Worm (Caenorhabditis elegans) whole organism, L1 larva: ENCODE measurements around the gene srh-213.
A peak's percentile ranks its signal among the peaks of the same experiment; 100 is the strongest.

Experiments used
- Y116A8C.19 ChIP-seq: sonication (generic microtip); optimal IDR thresholded peaks from 2 replicates; lab custom pipeline; 2016; ENCODE audit warnings: missing compliant biosample characterization, missing genetic modification characterization, borderline replicate concordance
- aha-1 ChIP-seq: fragments of 150-350 bp; optimal IDR thresholded peaks from 2 replicates; lab custom pipeline; 2014; ENCODE audit warnings: missing biosample characterization, missing genetic modification characterization
- blmp-1 ChIP-seq: fragments of 150-350 bp; optimal IDR thresholded peaks from 2 replicates; lab custom pipeline; 2014; ENCODE audit warnings: missing biosample characterization, missing genetic modification characterization
- ceh-63 ChIP-seq: fragments of 200-800 bp; sonication (Bioruptor generic); optimal IDR thresholded peaks from 2 replicates; lab custom pipeline; 2018; ENCODE audit warnings: mild to moderate bottlenecking, missing genetic modification characterization, missing compliant biosample characterization
- ceh-82 ChIP-seq, 3 experiments: fragments of 150-350 bp in 1 of 3; sonication (generic microtip) in 2 of 3; optimal IDR thresholded peaks; 2 replicates each; lab custom pipeline; 2014 to 2017; ENCODE audit warnings: missing biosample characterization in 3 of 3, missing genetic modification characterization in 3 of 3
- ceh-88 ChIP-seq: fragments of 200-800 bp; sonication (Bioruptor generic); IDR thresholded peaks from 2 replicates; pipeline ENCODE4 v1.3.6; 2022; ENCODE audit warnings: missing genetic modification characterization, missing compliant biosample characterization
- ces-1 ChIP-seq: fragments of 150-350 bp; optimal IDR thresholded peaks from 2 replicates; lab custom pipeline; 2014; ENCODE audit warnings: missing biosample characterization, missing genetic modification reagents, missing genetic modification characterization
- dpl-1 ChIP-seq, 3 experiments: fragments of 150-350 bp in 2 of 3; sonication (generic microtip) in 1 of 3; optimal IDR thresholded peaks; 2 replicates each; lab custom pipeline; 2014 to 2017; ENCODE audit warnings: missing biosample characterization in 3 of 3, missing genetic modification characterization in 3 of 3, missing genetic modification reagents in 3 of 3
- dsc-1 ChIP-seq: sonication (generic microtip); optimal IDR thresholded peaks from 2 replicates; lab custom pipeline; 2016; ENCODE audit warnings: mild to moderate bottlenecking, missing genetic modification characterization, missing compliant biosample characterization
- efl-1 ChIP-seq, 4 experiments: fragments of 150-350 bp; optimal IDR thresholded peaks in 3 of 4; peaks in 1 of 4; 1 replicate in 1 of 4; 2 replicates in 3 of 4; lab custom pipeline; 2014; ENCODE audit warnings: missing biosample characterization in 2 of 4, missing genetic modification characterization in 2 of 4, missing genetic modification reagents in 2 of 4
- egl-13 ChIP-seq: sonication (generic microtip); optimal IDR thresholded peaks from 2 replicates; lab custom pipeline; 2016; ENCODE audit warnings: missing genotype, missing genetic modification reagents, missing genetic modification characterization, missing compliant biosample characterization
- egl-27 ChIP-seq, 2 experiments: fragments of 150-350 bp in 1 of 2; sonication (generic microtip); optimal IDR thresholded peaks; 3 replicates each; lab custom pipeline; 2017 to 2018; ENCODE audit warnings: missing biosample characterization in 2 of 2, missing genetic modification characterization in 2 of 2, missing genetic modification reagents in 2 of 2
- elt-2 ChIP-seq: sonication (generic microtip); optimal IDR thresholded peaks from 2 replicates; lab custom pipeline; 2016; ENCODE audit warnings: missing genetic modification characterization, mild to moderate bottlenecking, inconsistent platforms, missing compliant biosample characterization, missing genetic modification reagents
- fkh-10 ChIP-seq: sonication (generic microtip); optimal IDR thresholded peaks from 2 replicates; lab custom pipeline; 2017; ENCODE audit warnings: missing biosample characterization, missing genetic modification reagents, missing genetic modification characterization
- hlh-4 ChIP-seq: sonication (generic microtip); optimal IDR thresholded peaks from 2 replicates; lab custom pipeline; 2016; ENCODE audit warnings: mild to moderate bottlenecking, missing genetic modification characterization, missing compliant biosample characterization
- irx-1 ChIP-seq: sonication (generic microtip); optimal IDR thresholded peaks from 2 replicates; lab custom pipeline; 2016; ENCODE audit warnings: missing genetic modification characterization, missing compliant biosample characterization
- jun-1 ChIP-seq: fragments of 150-350 bp; optimal IDR thresholded peaks from 2 replicates; lab custom pipeline; 2014; ENCODE audit warnings: missing biosample characterization, missing genetic modification reagents, missing genetic modification characterization
- lin-13 ChIP-seq: fragments of 150-350 bp; optimal IDR thresholded peaks from 2 replicates; lab custom pipeline; 2014; ENCODE audit warnings: missing biosample characterization, missing genetic modification reagents, missing genetic modification characterization
- lin-14 ChIP-seq: fragments of 200-800 bp; sonication (Bioruptor generic); optimal IDR thresholded peaks from 2 replicates; lab custom pipeline; 2018; ENCODE audit warnings: mild to moderate bottlenecking, missing genetic modification characterization, moderate library complexity, missing compliant biosample characterization
- lin-15B ChIP-seq: fragments of 150-350 bp; sonication (generic microtip); optimal IDR thresholded peaks from 3 replicates; lab custom pipeline; 2014; ENCODE audit warnings: missing biosample characterization, missing genetic modification characterization
- lin-35 ChIP-seq, 2 experiments: fragments of 150-350 bp; optimal IDR thresholded peaks; 2 replicates each; lab custom pipeline; 2014; ENCODE audit warnings: missing biosample characterization in 2 of 2, missing genetic modification characterization in 2 of 2, missing genetic modification reagents in 2 of 2
- lsy-2 ChIP-seq, 2 experiments: fragments of 150-350 bp; optimal IDR thresholded peaks; 2 replicates each; lab custom pipeline; 2014; ENCODE audit warnings: missing biosample characterization in 2 of 2, missing genetic modification characterization in 2 of 2
- mdl-1 ChIP-seq, 2 experiments: fragments of 150-350 bp; optimal IDR thresholded peaks; 2 replicates each; lab custom pipeline; 2014 to 2017; ENCODE audit warnings: missing biosample characterization in 2 of 2, missing genetic modification characterization in 2 of 2, inconsistent platforms in 1 of 2
- mef-2 ChIP-seq: fragments of 150-350 bp; optimal IDR thresholded peaks from 2 replicates; lab custom pipeline; 2014; ENCODE audit warnings: missing biosample characterization, missing genetic modification characterization
- nhr-12 ChIP-seq: sonication (generic microtip); optimal IDR thresholded peaks from 2 replicates; lab custom pipeline; 2017; ENCODE audit warnings: missing biosample characterization, missing genetic modification characterization
- nhr-19 ChIP-seq: fragments of 200-800 bp; sonication (Bioruptor generic); conservative IDR thresholded peaks from 2 replicates; pipeline ENCODE4 v1.3.6; 2022; ENCODE audit warnings: missing genetic modification characterization, missing compliant biosample characterization
- nhr-20 ChIP-seq: sonication (generic microtip); optimal IDR thresholded peaks from 2 replicates; lab custom pipeline; 2016; ENCODE audit warnings: mild to moderate bottlenecking, missing genetic modification characterization, missing compliant biosample characterization
- nhr-237 ChIP-seq: fragments of 150-350 bp; optimal IDR thresholded peaks from 2 replicates; lab custom pipeline; 2014; ENCODE audit warnings: missing biosample characterization, missing genetic modification characterization
- nhr-71 ChIP-seq: sonication (generic microtip); optimal IDR thresholded peaks from 2 replicates; lab custom pipeline; 2016; ENCODE audit warnings: mild to moderate bottlenecking, missing genetic modification characterization, moderate library complexity, missing compliant biosample characterization
- nhr-77 ChIP-seq: fragments of 150-350 bp; optimal IDR thresholded peaks from 2 replicates; lab custom pipeline; 2014; ENCODE audit warnings: missing biosample characterization, missing genetic modification characterization
- nhr-85 ChIP-seq: sonication (generic microtip); peaks from one replicate; lab custom pipeline; 2016; ENCODE audit warnings: missing genetic modification characterization, inconsistent platforms, missing compliant biosample characterization
- nhr-90 ChIP-seq: sonication (generic microtip); optimal IDR thresholded peaks from 2 replicates; lab custom pipeline; 2016; ENCODE audit warnings: mild to moderate bottlenecking, missing genetic modification characterization, missing compliant biosample characterization; ENCODE audit not compliant: poor library complexity
- skn-1 ChIP-seq: fragments of 150-350 bp; optimal IDR thresholded peaks from 2 replicates; lab custom pipeline; 2014; ENCODE audit warnings: missing biosample characterization, missing genetic modification characterization
- snpc-4 ChIP-seq: fragments of 150-350 bp; optimal IDR thresholded peaks from 2 replicates; lab custom pipeline; 2014; ENCODE audit warnings: missing biosample characterization, missing genetic modification characterization
- snu-23 ChIP-seq: sonication (generic microtip); optimal IDR thresholded peaks from 2 replicates; lab custom pipeline; 2016; ENCODE audit warnings: missing genetic modification characterization, missing compliant biosample characterization
- sox-4 ChIP-seq: sonication (generic microtip); optimal IDR thresholded peaks from 2 replicates; lab custom pipeline; 2016; ENCODE audit warnings: missing genetic modification characterization, missing compliant biosample characterization
- swsn-7 ChIP-seq: sonication (generic microtip); optimal IDR thresholded peaks from 2 replicates; lab custom pipeline; 2016; ENCODE audit warnings: missing genetic modification characterization, missing compliant biosample characterization
- tbx-2 ChIP-seq: sonication (generic microtip); optimal IDR thresholded peaks from 2 replicates; lab custom pipeline; 2016; ENCODE audit warnings: missing genetic modification characterization, missing compliant biosample characterization
- unc-130 ChIP-seq: fragments of 150-350 bp; optimal IDR thresholded peaks from 2 replicates; lab custom pipeline; 2017; ENCODE audit warnings: missing biosample characterization, missing genetic modification characterization, inconsistent platforms
- unc-30 ChIP-seq: sonication (generic microtip); optimal IDR thresholded peaks from 2 replicates; lab custom pipeline; 2017; ENCODE audit warnings: missing biosample characterization, missing genetic modification characterization
- unc-86 ChIP-seq: sonication (generic microtip); optimal IDR thresholded peaks from 2 replicates; lab custom pipeline; 2016; ENCODE audit warnings: missing genetic modification characterization, missing compliant biosample characterization
- vab-15 ChIP-seq: sonication (generic microtip); optimal IDR thresholded peaks from 2 replicates; lab custom pipeline; 2017; ENCODE audit warnings: missing genotype, mild to moderate bottlenecking, missing genetic modification characterization, missing compliant biosample characterization
- xbp-1 ChIP-seq: sonication (generic microtip); optimal IDR thresholded peaks from 2 replicates; lab custom pipeline; 2016; ENCODE audit warnings: missing genetic modification characterization, missing compliant biosample characterization

The srh-213 gene

DNA sequence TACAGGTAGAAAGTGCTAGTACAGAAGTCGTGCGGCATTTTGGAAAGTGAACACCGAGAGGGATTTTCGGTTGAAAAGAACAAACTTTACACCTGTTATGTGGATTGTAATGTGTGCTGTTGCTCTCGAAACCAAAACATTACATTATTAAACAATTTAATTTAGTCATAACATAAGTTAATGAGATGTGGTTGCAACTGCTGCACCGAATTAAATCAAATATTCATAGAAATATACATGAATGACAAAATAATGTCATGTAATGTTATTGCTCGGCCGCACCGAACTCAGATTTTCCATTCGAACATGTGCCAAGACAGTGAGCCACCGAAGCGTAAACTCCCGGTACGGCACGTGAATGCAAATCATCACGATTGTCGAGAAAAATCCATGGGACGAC lies at the start of gene srh-213:
Gene srh-213 (minus strand): TSS at position 101 of the 400 bp plus-strand sequence.
- TF ChIP-seq unc-86: no peak
- no peak for TF ChIP-seq aha-1 (tag; lab: Kevin White, UChicago)
- no peak for TF ChIP-seq dsc-1 (tag; lab: Kevin White, UChicago)
- TF ChIP-seq unc-130 (tag; lab: Kevin White, UChicago): no peak
- TF ChIP-seq lin-15B (tag; lab: Kevin White, UChicago): no peak
- no peak for TF ChIP-seq nhr-20 (tag; lab: Kevin White, UChicago)
- TF ChIP-seq irx-1 (tag; lab: Kevin White, UChicago): no peak
- TF ChIP-seq ceh-88 (GFP tag; lab: Robert Waterston, UW): no peak
- TF ChIP-seq ces-1 (GFP tag; lab: Kevin White, UChicago): no peak
- TF ChIP-seq hlh-4 (tag; lab: Kevin White, UChicago): no peak
- no peak for TF ChIP-seq lin-13 (GFP tag; lab: Kevin White, UChicago)
- TF ChIP-seq nhr-85: no peak
- no peak for TF ChIP-seq nhr-90
- no peak for TF ChIP-seq snpc-4 (tag; lab: Kevin White, UChicago)
- no peak for TF ChIP-seq Y116A8C.19
- TF ChIP-seq vab-15: no peak

DNA sequence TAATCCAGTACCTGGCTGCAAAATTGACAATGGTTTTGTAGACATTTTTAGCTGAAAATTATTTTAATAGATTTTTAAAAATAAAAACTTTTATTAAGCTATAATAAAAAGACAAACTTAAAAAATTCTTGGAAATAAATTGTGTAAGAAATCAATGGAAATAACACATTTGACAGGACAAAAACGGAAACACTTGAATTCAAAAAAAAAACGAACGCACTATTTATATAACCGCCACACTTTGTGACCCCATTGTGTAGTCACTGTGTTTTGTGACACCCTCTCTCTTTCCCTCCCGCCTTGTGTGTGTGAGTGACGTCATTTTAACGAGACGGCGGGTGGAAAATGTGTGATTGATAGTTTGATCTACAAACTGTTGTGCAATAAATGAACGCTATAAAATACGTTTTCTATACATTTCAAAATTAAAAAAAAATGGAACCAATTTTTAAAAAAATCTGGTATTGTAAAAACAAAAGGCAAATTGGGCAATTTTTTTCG lies 49.4 kb upstream of the srh-213 start, which contains the start of gene F59B1.8:
Gene F59B1.8 (minus strand): TSS at position 51 of the 501 bp plus-strand sequence.
- TF ChIP-seq lsy-2 (tag; optimal IDR thresholded peaks at IDR 0.05; lab: Kevin White, UChicago) (peak in 1 of 2 experiments; percentile 15), egl-13 (tag; lab: Kevin White, UChicago) (no peak), ceh-82 (tag; optimal IDR thresholded peaks at IDR 0.05; lab: Kevin White, UChicago) (peak in 2 of 3 experiments; percentile 7 to 36), lin-35 (GFP tag; optimal IDR thresholded peaks at IDR 0.05; lab: Kevin White, UChicago) (peak in 1 of 2 experiments; percentile 71), snu-23 (GFP tag; lab: Kevin White, UChicago) (peak; percentile 55), nhr-19 (GFP tag; lab: Robert Waterston, UW) (peak; percentile 53), nhr-20 (tag; lab: Kevin White, UChicago) (peak; percentile 86), nhr-71 (tag; lab: Kevin White, UChicago) (peak; percentile 69), unc-86 (no peak), dpl-1 (GFP tag; optimal IDR thresholded peaks at IDR 0.05; lab: Kevin White, UChicago) (peak in 2 of 3 experiments; percentile 17 to 22), snpc-4 (tag; lab: Kevin White, UChicago) (no peak), efl-1 (optimal IDR thresholded peaks at IDR 0.05; lab: Kevin White, UChicago) (peak in 1 of 2 experiments; percentile 14), efl-1 (GFP tag; optimal IDR thresholded peaks at IDR 0.05 in 1 of 2; lab: Kevin White, UChicago) (peak; percentile 0 to 74), nhr-90 (peak; percentile 53), elt-2 (tag; lab: Kevin White, UChicago) (peak; percentile 72), nhr-12 (tag; lab: Kevin White, UChicago) (no peak), nhr-77 (peak; percentile 20), mdl-1 (tag; optimal IDR thresholded peaks at IDR 0.05; lab: Kevin White, UChicago) (peak in 1 of 2 experiments; percentile 29), unc-30 (no peak), skn-1 (tag; lab: Kevin White, UChicago) (peak; percentile 15), ceh-63 (GFP tag; lab: Kevin White, UChicago) (no peak), nhr-85 (peak; percentile 82), blmp-1 (tag; lab: Kevin White, UChicago) (peak; percentile 24), egl-27 (tag; optimal IDR thresholded peaks at IDR 0.05; lab: Kevin White, UChicago) (peak in 1 of 2 experiments; percentile 3), nhr-237 (tag; lab: Kevin White, UChicago) (peak; percentile 44), ces-1 (GFP tag; lab: Kevin White, UChicago) (no peak), tbx-2 (tag; lab: Kevin White, UChicago) (no peak), swsn-7 (tag; lab: Kevin White, UChicago) (peak; percentile 27), mef-2 (tag; lab: Kevin White, UChicago) (no peak), xbp-1 (tag; lab: Kevin White, UChicago) (peak; percentile 12), lin-14 (GFP tag; lab: Kevin White, UChicago) (peak; percentile 78), fkh-10 (GFP tag; lab: Kevin White, UChicago) (no peak), sox-4 (tag; lab: Kevin White, UChicago) (no peak), jun-1 (peak; percentile 18)
- TF ChIP-seq, all 84 proteins: peak for 22
